Fruit fly (Drosophila melanogaster): Measurements from ENCODE around the gene Alp12.

Gene Alp12

dm6 chr2L:19403398-19403797, 20.5 kb upstream of the Alp12 start:
- no peak for TF ChIP-seq noc (tag; optimal IDR thresholded peaks at IDR 0.05)

DNA sequence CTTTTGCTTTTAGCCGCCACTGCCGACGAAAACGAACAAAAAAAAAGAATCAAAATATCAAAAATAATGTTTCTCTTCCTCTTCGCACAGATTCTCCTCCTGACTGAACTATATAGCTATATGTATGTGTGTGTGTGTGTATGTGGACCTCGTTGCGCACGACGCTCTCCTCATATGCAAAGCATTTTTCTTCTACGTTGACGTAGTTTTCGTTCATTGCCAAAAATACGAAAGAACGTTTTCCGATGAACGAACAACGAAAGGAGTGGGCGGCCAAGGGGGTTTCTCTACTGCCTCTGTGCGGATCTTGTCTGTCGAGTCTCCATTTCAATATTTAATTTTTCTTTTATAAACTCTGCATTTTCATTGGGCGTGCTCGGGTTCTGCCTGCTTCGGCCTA, 19.0 kb upstream of the Alp12 start:
- no peak for TF ChIP-seq noc (tag; optimal IDR thresholded peaks at IDR 0.05)

- no peak for TF ChIP-seq noc (tag; optimal IDR thresholded peaks at IDR 0.05)
Observed at dm6 chr2L:19405685-19406357, 18.0 kb upstream of the Alp12 start.

DNA sequence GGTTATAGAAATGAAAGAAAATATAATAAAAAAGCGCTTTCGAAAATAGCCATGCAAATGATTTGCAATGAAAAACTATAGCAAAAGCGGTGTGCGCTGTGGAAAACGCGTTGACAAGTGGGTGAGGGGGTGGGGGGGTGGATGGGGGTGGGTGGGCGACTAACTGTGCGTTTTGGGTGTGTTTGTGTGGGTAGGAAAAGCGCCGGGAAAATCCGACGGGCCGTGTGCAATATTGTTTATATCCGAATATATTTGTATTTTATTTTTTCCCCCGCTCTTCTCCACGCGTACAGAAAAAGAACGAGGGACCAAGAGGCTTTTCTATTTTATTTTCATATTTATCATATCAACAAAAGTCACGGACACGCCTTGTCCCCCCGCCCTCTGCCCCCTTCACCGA, 17.4 kb upstream of the Alp12 start:
- TF ChIP-seq noc (tag; optimal IDR thresholded peaks at IDR 0.05): no peak

DNA sequence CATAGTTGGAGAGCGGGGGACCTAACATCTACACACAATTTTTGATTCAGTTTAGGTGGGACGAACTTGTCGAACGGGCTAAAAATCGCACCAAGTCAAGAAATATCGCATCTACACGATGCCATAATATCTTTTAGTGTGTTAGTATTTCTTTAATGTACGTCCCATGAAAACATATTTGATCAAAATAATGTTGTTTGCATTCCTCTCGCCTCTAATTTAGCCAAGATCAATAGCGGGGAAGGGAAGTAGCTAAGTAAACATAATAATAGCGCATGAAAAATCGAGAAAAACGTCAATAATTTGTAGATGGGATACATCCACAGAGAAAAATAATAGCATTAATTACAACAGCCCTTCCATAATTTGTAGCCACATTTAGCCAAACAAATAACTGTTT, 11.9 kb upstream of the Alp12 start:
- no peak for TF ChIP-seq noc (tag; optimal IDR thresholded peaks at IDR 0.05)

DNA sequence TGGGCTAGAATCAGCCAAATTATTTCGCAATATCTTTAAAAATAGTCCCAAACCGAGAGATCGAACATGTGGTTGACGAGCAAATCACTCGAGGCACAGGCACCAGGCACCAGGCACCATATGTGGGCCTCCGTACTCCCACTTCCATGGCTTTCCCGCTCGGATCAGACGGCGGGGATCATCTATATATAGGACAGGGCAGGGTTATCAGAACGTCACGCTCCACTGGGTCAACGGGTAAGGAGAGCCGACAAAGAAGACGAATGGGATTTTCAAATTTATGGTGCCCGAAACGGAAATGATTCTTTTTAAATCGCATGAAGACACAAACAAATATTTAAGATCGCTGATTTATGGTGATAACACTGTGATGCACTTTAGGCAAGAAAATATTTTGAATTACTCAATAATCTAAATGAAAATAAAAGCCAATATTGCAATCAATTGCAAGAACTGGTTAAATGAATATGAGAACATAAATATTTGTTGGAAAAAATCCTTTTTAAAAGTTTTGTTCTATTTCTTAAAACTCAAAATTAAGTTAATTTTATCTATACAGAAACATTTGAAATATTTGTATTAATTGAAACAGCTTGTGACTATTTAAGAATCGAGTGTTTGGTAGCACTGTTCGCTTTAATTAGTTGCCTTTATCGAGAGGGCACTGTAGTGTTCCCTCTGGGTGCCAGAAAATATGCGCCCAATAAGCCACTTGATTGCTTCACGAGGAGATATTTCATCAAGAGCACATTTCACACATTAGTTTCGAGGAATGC, 10.5 kb upstream of the Alp12 start:
- TF ChIP-seq noc (tag; optimal IDR thresholded peaks at IDR 0.05): no peak

DNA sequence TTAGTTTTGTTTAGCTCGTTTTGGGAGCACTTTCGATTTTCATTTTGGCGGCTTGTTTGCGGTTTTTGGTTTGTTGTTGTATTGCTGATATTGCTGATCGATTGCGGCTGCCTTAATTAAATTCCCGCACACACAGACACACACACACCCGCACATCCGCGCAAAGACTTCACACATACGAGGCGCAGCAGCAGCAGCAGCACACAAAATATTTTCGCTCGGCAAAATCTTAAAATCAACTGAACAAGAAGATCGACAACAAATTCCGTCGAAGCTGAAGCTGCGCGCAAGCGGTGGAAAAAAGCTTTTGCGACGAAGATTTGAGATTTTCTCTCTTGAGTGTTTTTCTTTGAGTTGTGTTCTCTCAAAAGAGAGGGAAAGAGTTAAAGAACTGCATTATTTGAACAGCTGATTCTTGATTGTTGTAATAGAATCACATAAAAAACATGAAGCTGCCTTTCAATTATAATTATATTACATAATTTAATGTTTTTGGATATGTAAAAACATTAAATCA, 9.6 kb upstream of the Alp12 start:
- TF ChIP-seq noc (tag; optimal IDR thresholded peaks at IDR 0.05): no peak

dm6 chr2L:19415133-19415532, 8.7 kb upstream of the Alp12 start:
- TF ChIP-seq noc (tag; optimal IDR thresholded peaks at IDR 0.05): no peak

- TF ChIP-seq noc (tag; optimal IDR thresholded peaks at IDR 0.05): no peak
Observed at dm6 chr2L:19415859-19416258, 8.0 kb upstream of the Alp12 start.

DNA sequence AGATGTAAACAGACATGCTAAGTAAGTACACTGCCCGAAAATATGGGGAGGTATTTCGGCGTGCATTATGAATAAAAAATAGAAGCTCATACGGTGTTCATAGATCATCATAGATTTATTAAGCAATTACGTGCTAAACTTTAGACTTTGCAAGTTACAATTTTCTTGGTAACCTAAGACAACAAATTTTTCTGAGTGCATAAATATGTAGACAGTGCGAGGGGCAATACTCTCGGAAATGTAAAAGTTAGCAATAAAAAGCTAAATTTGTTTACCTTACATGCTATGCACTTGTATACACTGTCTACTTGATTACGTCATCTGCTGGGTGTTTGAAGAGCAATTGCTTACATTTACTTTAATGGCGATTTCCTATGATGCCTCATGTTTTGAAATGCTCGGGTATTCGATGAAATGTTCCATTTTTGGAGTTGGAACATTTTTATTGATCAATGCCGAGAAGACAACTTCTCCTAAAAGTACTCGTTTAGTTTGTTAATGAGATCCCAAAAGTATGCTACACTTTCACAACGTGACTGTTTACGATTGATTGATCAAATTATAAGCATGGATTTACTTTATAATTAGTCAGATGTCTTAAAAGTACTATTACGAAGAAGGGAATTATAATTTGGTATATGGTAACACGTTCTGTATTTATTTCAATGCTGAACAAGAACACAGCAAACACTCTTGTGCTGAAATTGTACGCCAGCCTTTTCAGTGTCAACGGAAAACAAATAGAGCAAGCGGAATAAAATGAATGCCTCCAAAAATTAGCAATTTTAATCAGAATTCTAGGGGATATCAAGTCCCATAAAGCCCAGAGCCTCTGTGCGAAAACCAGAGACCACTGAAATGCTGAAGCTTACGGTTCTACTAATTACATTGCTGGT, 7.0 kb upstream of the Alp12 start, which contains the start of gene Lectin-galC1:
TSS of gene Lectin-galC1 (plus strand) at position 846 of the 896 bp plus-strand sequence.
- TF ChIP-seq noc (tag; optimal IDR thresholded peaks at IDR 0.05): no peak

- TF ChIP-seq noc (tag; optimal IDR thresholded peaks at IDR 0.05): no peak
Observed at dm6 chr2L:19418017-19418416, 5.8 kb upstream of the Alp12 start, which contains the start of gene lectin-37Da. lectin-37Da (plus strand) TSS chr2L:19418317.

- no peak for TF ChIP-seq noc (tag; optimal IDR thresholded peaks at IDR 0.05)
Observed at dm6 chr2L:19418872-19419271, 5.0 kb upstream of the Alp12 start, which contains the start of gene lectin-37Db. lectin-37Db (plus strand) TSS chr2L:19419075.

DNA sequence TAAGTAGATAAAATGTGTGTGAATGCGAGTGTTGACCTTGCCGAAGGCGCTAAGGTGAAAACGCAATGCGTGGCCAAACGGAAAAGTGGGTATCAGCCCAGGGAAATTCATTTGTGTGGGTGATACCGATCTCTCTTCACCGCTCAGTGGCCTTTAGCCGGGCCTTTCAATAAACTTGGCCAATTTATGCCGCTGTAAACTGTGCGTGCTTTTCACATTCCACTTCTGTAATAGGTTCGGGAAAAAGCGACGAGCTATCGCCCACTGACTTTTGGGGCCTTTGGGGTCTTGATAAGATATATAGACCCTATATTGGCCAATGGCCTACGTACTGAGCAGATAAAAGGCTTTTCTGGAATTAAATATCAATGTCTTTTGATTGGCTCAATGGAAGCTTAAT, 2.3 kb upstream of the Alp12 start:
- no peak for TF ChIP-seq noc (tag; optimal IDR thresholded peaks at IDR 0.05)

- TF ChIP-seq noc (tag; optimal IDR thresholded peaks at IDR 0.05): no peak
Observed at dm6 chr2L:19422642-19423041, 1.2 kb upstream of the Alp12 start.

DNA sequence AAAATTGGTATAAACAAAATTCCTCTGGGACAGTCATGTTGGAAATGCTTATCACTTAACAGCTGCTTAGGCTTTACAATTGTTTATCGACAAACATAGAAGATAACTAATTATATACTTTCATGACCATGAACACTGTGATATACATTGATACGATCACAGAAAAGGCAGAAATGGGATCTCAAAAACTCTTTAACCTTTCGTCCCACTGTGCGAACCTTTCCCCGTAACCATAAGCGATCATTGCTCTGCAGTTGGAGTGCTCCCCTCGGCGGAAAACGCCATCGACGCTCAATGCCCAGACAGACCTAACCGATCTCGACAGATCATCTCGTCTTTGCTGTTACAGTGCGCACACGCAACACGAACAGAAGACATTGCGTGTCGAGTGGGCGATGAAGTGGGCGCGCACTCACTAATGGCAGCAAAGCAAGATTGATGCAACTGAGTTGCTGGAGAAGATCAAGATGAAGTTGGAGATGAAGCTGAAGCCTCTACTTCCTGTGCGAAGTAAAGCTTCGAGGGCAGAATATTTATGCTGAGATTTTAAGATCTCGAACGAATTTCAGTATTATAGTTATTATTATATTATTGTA, 555 bp downstream of the Alp12 start:
- no peak for TF ChIP-seq noc (tag; optimal IDR thresholded peaks at IDR 0.05)

DNA sequence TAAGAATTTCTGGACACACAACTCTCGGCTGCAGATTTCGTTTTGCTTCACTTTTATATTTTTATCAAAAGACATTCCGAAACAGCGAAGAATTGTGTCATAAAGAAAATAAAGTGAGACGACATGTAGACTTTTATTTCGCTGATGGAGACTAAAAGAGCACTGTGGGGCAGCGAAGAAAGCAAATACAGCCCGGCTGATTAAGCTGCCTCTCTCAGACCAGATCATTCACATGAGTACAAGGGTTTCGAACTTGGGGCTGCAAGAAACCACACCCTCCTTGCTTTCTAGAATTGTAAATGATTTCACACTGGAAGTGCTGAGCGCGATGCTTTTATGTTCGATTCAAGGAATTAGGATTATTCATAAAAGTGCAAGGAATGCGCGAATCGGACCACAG, 1.3 kb downstream of the Alp12 start:
- no peak for TF ChIP-seq noc (tag; optimal IDR thresholded peaks at IDR 0.05)

All from whole organism, larva.